Worm (Caenorhabditis elegans): ENCODE results near the gene sfxn-5.

- no peak for TF ChIP-seq him-1 (tag; optimal IDR thresholded peaks at IDR 0.05)
- no peak for TF ChIP-seq W03F9.2 (tag; optimal IDR thresholded peaks at IDR 0.05)
Measured at ce11 chrII:8102041-8102440, 2.8 kb downstream of the sfxn-5 start, which contains the start of gene sre-2.
